Worm (Caenorhabditis elegans): ENCODE data around the gene cnc-3.

DNA sequence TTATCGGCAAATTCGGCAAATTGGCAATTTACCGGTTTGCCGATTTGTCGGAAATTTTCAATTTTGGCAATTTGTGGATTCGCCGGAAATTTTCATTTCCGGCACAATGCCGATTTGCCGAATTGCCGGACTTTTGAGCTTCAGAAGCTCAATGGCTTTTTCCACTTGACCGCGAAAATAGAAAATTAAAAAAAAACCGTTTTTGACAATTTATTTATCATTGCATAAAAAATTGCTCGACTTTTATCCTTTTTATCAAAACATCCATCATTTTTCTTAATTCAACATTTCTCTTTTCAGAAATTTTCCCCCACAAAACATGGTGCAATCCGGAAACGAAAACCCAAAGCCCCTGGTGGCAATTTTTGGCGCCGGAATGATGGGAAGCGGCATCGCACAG, 12.3 kb downstream of the cnc-3 start, which contains the start of gene hacd-1:
- TF ChIP-seq mdl-1 (tag; optimal IDR thresholded peaks at IDR 0.05) = no peak
- TF ChIP-seq ceh-16 (tag; optimal IDR thresholded peaks at IDR 0.05) = no peak
- TF ChIP-seq lin-39 (tag; optimal IDR thresholded peaks at IDR 0.05) = no peak
